Worm (Caenorhabditis elegans) whole organism, mixed stage, embryonic: Measurements from ENCODE around the gene srx-122.

Source experiments
- ces-1 ChIP-seq: fragments of 150-350 bp; optimal IDR thresholded peaks from 2 replicates; lab custom pipeline; 2014; ENCODE audit warnings: missing biosample characterization, missing genetic modification reagents, missing genetic modification characterization
- unc-62 ChIP-seq: fragments of 150-350 bp; optimal IDR thresholded peaks from 2 replicates; lab custom pipeline; 2014; ENCODE audit warnings: missing biosample characterization, missing genetic modification reagents, missing genetic modification characterization

- TF ChIP-seq ces-1 (no peak), unc-62 (GFP tag; lab: Kevin White, UChicago) (no peak)
These were observed 37.6 kb downstream of the srx-122 start, which contains the start of gene srbc-5 for ce11 chrV:3260075-3260474.
